Worm (Caenorhabditis elegans) whole organism, late embryonic: ENCODE results near the gene srx-24.

Source experiments
- C38D4.7 ChIP-seq: fragments of 200-800 bp; sonication (Bioruptor generic); optimal IDR thresholded peaks from 2 replicates; lab custom pipeline; 2018; ENCODE audit warnings: mild to moderate bottlenecking, missing genetic modification characterization, moderate library complexity, missing compliant biosample characterization
- F13H6.1 ChIP-seq: sonication (generic microtip); optimal IDR thresholded peaks from 2 replicates; lab custom pipeline; 2016; ENCODE audit warnings: missing genetic modification characterization, missing compliant biosample characterization
- K09A11.1 ChIP-seq: sonication (generic microtip); optimal IDR thresholded peaks from 2 replicates; lab custom pipeline; 2017; ENCODE audit warnings: antibody characterized with exemption, mild to moderate bottlenecking, missing genetic modification characterization, missing compliant biosample characterization; ENCODE audit not compliant: insufficient read depth
- T23F11.4 ChIP-seq: fragments of 200-800 bp; sonication (Bioruptor generic); optimal IDR thresholded peaks from 2 replicates; lab custom pipeline; 2018; ENCODE audit warnings: mild to moderate bottlenecking, missing genetic modification characterization, missing compliant biosample characterization
- Y22D7AL.16 ChIP-seq: sonication (generic microtip); optimal IDR thresholded peaks from 2 replicates; lab custom pipeline; 2016; ENCODE audit warnings: missing genetic modification characterization, missing compliant biosample characterization
- ahr-1 ChIP-seq: sonication (generic microtip); optimal IDR thresholded peaks from 2 replicates; lab custom pipeline; 2016; ENCODE audit warnings: missing genetic modification characterization, missing compliant biosample characterization
- ama-1 ChIP-seq: fragments of 150-350 bp; optimal IDR thresholded peaks from 2 replicates; lab custom pipeline; 2014
- ceh-14 ChIP-seq: sonication (generic microtip); optimal IDR thresholded peaks from 2 replicates; lab custom pipeline; 2016; ENCODE audit warnings: missing genotype, missing genetic modification characterization, missing compliant biosample characterization
- ceh-18 ChIP-seq: sonication (generic microtip); optimal IDR thresholded peaks from 2 replicates; lab custom pipeline; 2016; ENCODE audit warnings: missing genetic modification characterization, missing compliant biosample characterization
- ceh-22 ChIP-seq: sonication (generic microtip); optimal IDR thresholded peaks from 2 replicates; lab custom pipeline; 2017; ENCODE audit warnings: missing biosample characterization, missing genetic modification characterization
- ceh-34 ChIP-seq: sonication (generic microtip); optimal IDR thresholded peaks from 2 replicates; lab custom pipeline; 2016; ENCODE audit warnings: mild to moderate bottlenecking, missing genetic modification characterization, missing compliant biosample characterization
- ceh-45 ChIP-seq: fragments of 200-800 bp; sonication (Bioruptor generic); IDR thresholded peaks from 2 replicates; pipeline ENCODE4 v1.3.6; 2022; ENCODE audit warnings: missing genetic modification reagents, missing genetic modification characterization, missing compliant biosample characterization
- ceh-9 ChIP-seq: sonication (generic microtip); optimal IDR thresholded peaks from 2 replicates; lab custom pipeline; 2016; ENCODE audit warnings: mild to moderate bottlenecking, missing genetic modification characterization, inconsistent platforms, missing compliant biosample characterization
- che-1 ChIP-seq: sonication (generic microtip); optimal IDR thresholded peaks from 2 replicates; lab custom pipeline; 2016; ENCODE audit warnings: mild to moderate bottlenecking, missing genetic modification characterization, missing compliant biosample characterization
- dve-1 ChIP-seq: sonication (generic microtip); optimal IDR thresholded peaks from 2 replicates; lab custom pipeline; 2017; ENCODE audit warnings: antibody characterized with exemption, mild to moderate bottlenecking, missing genetic modification characterization, missing compliant biosample characterization
- ets-4 ChIP-seq: sonication (generic microtip); optimal IDR thresholded peaks from 2 replicates; lab custom pipeline; 2016; ENCODE audit warnings: missing genetic modification characterization, missing compliant biosample characterization
- eyg-1 ChIP-seq: sonication (generic microtip); optimal IDR thresholded peaks from 2 replicates; lab custom pipeline; 2016; ENCODE audit warnings: missing genotype, missing genetic modification characterization, missing compliant biosample characterization
- fkh-10 ChIP-seq: fragments of 150-350 bp; optimal IDR thresholded peaks from 2 replicates; lab custom pipeline; 2014; ENCODE audit warnings: missing biosample characterization, missing genetic modification reagents, missing genetic modification characterization
- fkh-6 ChIP-seq: sonication (generic microtip); optimal IDR thresholded peaks from 2 replicates; lab custom pipeline; 2016; ENCODE audit warnings: missing genetic modification characterization, missing compliant biosample characterization
- hlh-15 ChIP-seq: sonication (generic microtip); optimal IDR thresholded peaks from 2 replicates; lab custom pipeline; 2016; ENCODE audit warnings: missing genetic modification characterization, missing compliant biosample characterization
- hlh-6 ChIP-seq: sonication (generic microtip); optimal IDR thresholded peaks from 2 replicates; lab custom pipeline; 2016; ENCODE audit warnings: missing genotype, missing genetic modification characterization, missing compliant biosample characterization
- hlh-8 ChIP-seq: sonication (generic microtip); optimal IDR thresholded peaks from 2 replicates; lab custom pipeline; 2016; ENCODE audit warnings: missing genotype, missing genetic modification characterization, missing compliant biosample characterization
- lin-11 ChIP-seq: fragments of 200-800 bp; sonication (Bioruptor generic); optimal IDR thresholded peaks from 2 replicates; lab custom pipeline; 2018; ENCODE audit warnings: mild to moderate bottlenecking, missing genetic modification characterization, missing compliant biosample characterization
- madf-2 ChIP-seq: sonication (generic microtip); optimal IDR thresholded peaks from 2 replicates; lab custom pipeline; 2017; ENCODE audit warnings: missing genetic modification characterization, missing compliant biosample characterization
- mec-3 ChIP-seq: sonication (generic microtip); optimal IDR thresholded peaks from 2 replicates; lab custom pipeline; 2016; ENCODE audit warnings: borderline replicate concordance, missing genetic modification characterization, missing compliant biosample characterization
- nfya-1 ChIP-seq: sonication (generic microtip); optimal IDR thresholded peaks from 2 replicates; lab custom pipeline; 2017; ENCODE audit warnings: missing genetic modification characterization, mild to moderate bottlenecking, missing compliant biosample characterization, antibody characterized with exemption, moderate library complexity
- nhr-232 ChIP-seq: sonication (generic microtip); optimal IDR thresholded peaks from 2 replicates; lab custom pipeline; 2016; ENCODE audit warnings: missing genetic modification characterization, missing compliant biosample characterization
- odd-2 ChIP-seq: sonication (generic microtip); optimal IDR thresholded peaks from 2 replicates; lab custom pipeline; 2017; ENCODE audit warnings: antibody characterized with exemption, mild to moderate bottlenecking, missing genetic modification characterization, missing compliant biosample characterization
- pag-3 ChIP-seq: sonication (generic microtip); optimal IDR thresholded peaks from 2 replicates; lab custom pipeline; 2016; ENCODE audit warnings: missing compliant biosample characterization, missing genetic modification characterization, borderline replicate concordance
- pat-9 ChIP-seq: fragments of 200-800 bp; sonication (Bioruptor generic); optimal IDR thresholded peaks from 2 replicates; lab custom pipeline; 2018; ENCODE audit warnings: mild to moderate bottlenecking, missing genetic modification characterization, moderate library complexity, missing compliant biosample characterization
- pha-2 ChIP-seq: sonication (generic microtip); optimal IDR thresholded peaks from 2 replicates; lab custom pipeline; 2017; ENCODE audit warnings: mild to moderate bottlenecking, missing genetic modification characterization, missing compliant biosample characterization
- pha-4 ChIP-seq: fragments of 150-350 bp; optimal IDR thresholded peaks from 2 replicates; lab custom pipeline; 2018; ENCODE audit warnings: missing biosample characterization, missing genetic modification reagents, missing genetic modification characterization
- pros-1 ChIP-seq: fragments of 150-350 bp; optimal IDR thresholded peaks from 2 replicates; lab custom pipeline; 2014; ENCODE audit warnings: missing biosample characterization, missing genetic modification reagents, missing genetic modification characterization
- sdc-2 ChIP-seq: sonication (generic microtip); optimal IDR thresholded peaks from 2 replicates; lab custom pipeline; 2016; ENCODE audit warnings: missing genotype, missing genetic modification characterization, missing compliant biosample characterization
- sox-4 ChIP-seq: sonication (generic microtip); optimal IDR thresholded peaks from 2 replicates; lab custom pipeline; 2017; ENCODE audit warnings: mild to moderate bottlenecking, missing genetic modification characterization, inconsistent platforms, missing compliant biosample characterization
- tbx-7 ChIP-seq: sonication (generic microtip); optimal IDR thresholded peaks from 2 replicates; lab custom pipeline; 2016; ENCODE audit warnings: missing genotype, missing genetic modification characterization, missing compliant biosample characterization
- unc-3 ChIP-seq, 2 experiments: fragments of 200-800 bp in 1 of 2; sonication (Bioruptor generic) in 1 of 2; sonication (generic microtip) in 1 of 2; conservative IDR thresholded peaks in 1 of 2; optimal IDR thresholded peaks in 1 of 2; 2 replicates each; pipeline versions ENCODE4 v1.3.6 to Lab custom; 2016 to 2022; ENCODE audit warnings: missing compliant biosample characterization in 2 of 2, missing genetic modification characterization in 2 of 2, missing genetic modification reagents in 1 of 2
- unc-86 ChIP-seq: sonication (generic microtip); optimal IDR thresholded peaks from 2 replicates; lab custom pipeline; 2016; ENCODE audit warnings: missing genetic modification characterization, missing compliant biosample characterization
- ztf-16 ChIP-seq: sonication (generic microtip); optimal IDR thresholded peaks from 2 replicates; lab custom pipeline; 2017; ENCODE audit warnings: missing genetic modification characterization, missing compliant biosample characterization

srx-24 gene

DNA sequence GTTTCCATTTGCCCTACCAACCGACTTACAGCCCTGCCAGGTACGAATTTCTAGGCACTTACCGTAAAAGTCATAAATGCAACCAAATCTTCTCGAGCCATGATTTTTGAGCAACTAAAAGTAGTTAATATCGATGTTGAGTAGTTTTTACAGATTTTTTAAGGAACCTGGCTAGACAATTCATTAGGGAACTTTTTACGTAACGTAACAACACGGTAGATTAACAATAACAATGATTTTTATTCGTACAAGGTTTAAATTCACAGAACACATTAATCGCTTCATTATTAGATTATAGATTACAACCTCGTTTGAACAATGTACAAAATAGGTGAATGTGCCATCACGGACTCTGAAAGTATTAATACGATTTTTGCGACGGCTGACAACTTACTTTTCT lies 3.1 kb upstream of the srx-24 start, which contains the start of gene srx-26:
Gene srx-26 (minus strand): TSS at position 101 of the 400 bp plus-strand sequence.
- TF ChIP-seq fkh-10 (GFP tag; lab: Kevin White, UChicago) (no peak), fkh-6 (tag; lab: Kevin White, UChicago) (no peak), ceh-9 (tag; lab: Kevin White, UChicago) (no peak), pha-4 (no peak), sox-4 (tag; lab: Kevin White, UChicago) (no peak), dve-1 (tag; lab: Kevin White, UChicago) (no peak), C38D4.7 (GFP tag; lab: Kevin White, UChicago) (no peak), hlh-8 (tag; lab: Kevin White, UChicago) (no peak), unc-3 (GFP tag; conservative IDR thresholded peaks at IDR 0.05; lab: Robert Waterston, UW) (no peak), unc-3 (tag; optimal IDR thresholded peaks at IDR 0.05; lab: Kevin White, UChicago) (no peak), odd-2 (tag; lab: Kevin White, UChicago) (no peak), pag-3 (tag; lab: Kevin White, UChicago) (no peak), che-1 (no peak), ceh-18 (tag; lab: Kevin White, UChicago) (no peak), madf-2 (no peak), pat-9 (no peak), K09A11.1 (tag; lab: Kevin White, UChicago) (no peak), ahr-1 (no peak), ceh-45 (GFP tag; lab: Robert Waterston, UW) (no peak), ztf-16 (tag; lab: Kevin White, UChicago) (no peak), Y22D7AL.16 (tag; lab: Kevin White, UChicago) (no peak)

DNA sequence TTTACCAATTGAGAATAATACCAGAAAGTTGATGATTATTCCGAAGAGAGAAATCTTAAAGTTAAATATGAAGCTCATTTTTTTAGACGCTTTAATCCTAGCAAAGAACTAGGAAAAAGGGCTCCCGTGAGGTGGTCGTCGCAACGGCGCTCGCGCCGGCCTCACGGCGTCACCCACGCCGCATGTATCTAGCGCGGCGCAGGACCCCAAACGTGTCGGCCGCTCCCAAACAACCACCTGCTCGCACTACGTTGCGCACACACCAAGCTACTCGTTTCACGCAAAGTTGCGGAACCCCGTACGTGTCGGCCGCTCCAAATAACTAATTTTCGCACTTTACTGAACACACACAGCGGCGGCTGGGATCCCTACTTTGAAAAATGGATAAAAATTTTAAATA lies 3.5 kb downstream of the srx-24 start:
- TF ChIP-seq hlh-15 (tag; lab: Kevin White, UChicago) = no peak
- no peak for TF ChIP-seq lin-11 (tag; lab: Kevin White, UChicago)
- no peak for TF ChIP-seq tbx-7 (tag; lab: Kevin White, UChicago)
- no peak for TF ChIP-seq ceh-22 (tag; lab: Kevin White, UChicago)
- no peak for TF ChIP-seq sox-4 (tag; lab: Kevin White, UChicago)
- TF ChIP-seq nhr-232 (tag; lab: Kevin White, UChicago) = no peak
- TF ChIP-seq dve-1 (tag; lab: Kevin White, UChicago) = no peak
- TF ChIP-seq pha-4 = no peak
- TF ChIP-seq ets-4 (tag; lab: Kevin White, UChicago) = no peak
- TF ChIP-seq unc-3 (GFP tag; conservative IDR thresholded peaks at IDR 0.05; lab: Robert Waterston, UW) = no peak
- no peak for TF ChIP-seq unc-3 (tag; optimal IDR thresholded peaks at IDR 0.05; lab: Kevin White, UChicago)
- TF ChIP-seq F13H6.1 = no peak
- no peak for TF ChIP-seq fkh-10 (GFP tag; lab: Kevin White, UChicago)

DNA sequence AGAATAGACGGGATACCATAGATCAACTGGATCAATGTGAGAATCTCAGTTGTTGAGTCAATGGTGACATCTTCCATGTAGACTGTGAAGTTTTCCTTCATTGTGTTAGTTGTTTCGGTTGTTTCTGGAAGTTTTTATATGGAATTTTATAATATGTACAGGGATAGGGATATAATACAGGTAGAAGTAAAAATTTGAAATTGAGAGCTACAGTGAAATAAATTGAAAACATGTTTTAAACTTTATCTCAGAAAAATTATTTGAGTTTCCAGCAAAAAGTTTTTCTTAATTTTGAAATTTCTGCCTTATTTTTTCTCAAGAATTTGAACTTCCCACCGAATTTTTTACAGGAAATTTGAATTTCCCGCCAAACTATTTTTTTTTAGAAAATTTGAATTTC lies 7.6 kb downstream of the srx-24 start, which contains the start of gene srg-62:
Gene srg-62 (minus strand): TSS at position 101 of the 400 bp plus-strand sequence.
- no peak for TF ChIP-seq sox-4 (tag; lab: Kevin White, UChicago)
- TF ChIP-seq hlh-6 (tag; lab: Kevin White, UChicago) = no peak
- no peak for TF ChIP-seq unc-86 (tag; lab: Kevin White, UChicago)
- no peak for TF ChIP-seq nfya-1 (tag; lab: Kevin White, UChicago)
- TF ChIP-seq fkh-6 (tag; lab: Kevin White, UChicago) = no peak
- no peak for TF ChIP-seq tbx-7 (tag; lab: Kevin White, UChicago)
- no peak for TF ChIP-seq ceh-34 (tag; lab: Kevin White, UChicago)
- TF ChIP-seq ama-1 (lab: Kevin White, UChicago) = no peak
- TF ChIP-seq ceh-14 = no peak
- TF ChIP-seq hlh-15 (tag; lab: Kevin White, UChicago) = no peak
- TF ChIP-seq, all 69 proteins: peak for 0

DNA sequence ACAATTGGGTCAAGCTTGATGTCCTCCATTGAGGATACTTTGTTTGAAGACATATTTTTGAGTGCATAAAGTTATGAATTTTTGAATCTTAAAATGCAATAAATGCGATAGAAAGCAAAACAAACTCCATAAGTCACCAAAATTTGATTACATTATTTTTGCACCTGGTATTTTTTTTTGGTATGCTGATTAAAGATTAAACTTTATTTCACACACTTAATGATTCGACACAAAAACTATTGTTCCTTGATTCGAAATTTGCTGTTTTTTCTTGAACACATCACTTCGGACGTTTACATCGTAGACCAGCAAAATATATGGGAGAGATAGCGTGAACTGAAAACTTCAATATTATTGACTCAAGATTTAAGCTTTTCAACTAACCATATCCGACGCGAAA lies 9.7 kb downstream of the srx-24 start, which contains the start of gene srg-61:
Gene srg-61 (minus strand): TSS at position 101 of the 400 bp plus-strand sequence.
- no peak for TF ChIP-seq mec-3 (tag; lab: Kevin White, UChicago)
- no peak for TF ChIP-seq eyg-1
- TF ChIP-seq pha-2 (tag; lab: Kevin White, UChicago) = no peak
- no peak for TF ChIP-seq pros-1 (tag; lab: Kevin White, UChicago)
- TF ChIP-seq sdc-2 (tag; lab: Kevin White, UChicago) = no peak
- no peak for TF ChIP-seq ceh-45 (GFP tag; lab: Robert Waterston, UW)
- no peak for TF ChIP-seq ama-1 (lab: Kevin White, UChicago)
- no peak for TF ChIP-seq madf-2
- no peak for TF ChIP-seq ceh-18 (tag; lab: Kevin White, UChicago)
- no peak for TF ChIP-seq T23F11.4 (GFP tag; lab: Kevin White, UChicago)
